Worm (Caenorhabditis elegans) whole organism, midembryonic: ENCODE data around the gene pafo-1.

ENCODE experiments used
- flt-1 ChIP-seq: fragments of 200-800 bp; sonication (Bioruptor generic); IDR thresholded peaks from 2 replicates; pipeline ENCODE4 v1.3.6; 2022; ENCODE audit warnings: missing genetic modification characterization, missing compliant biosample characterization
- klf-2 ChIP-seq: fragments of 200-800 bp; sonication (Bioruptor generic); conservative IDR thresholded peaks from 2 replicates; pipeline ENCODE4 v1.3.6; 2022; ENCODE audit warnings: missing genetic modification reagents, missing genetic modification characterization, missing compliant biosample characterization
- med-1 ChIP-seq: sonication (generic microtip); optimal IDR thresholded peaks from 2 replicates; lab custom pipeline; 2017; ENCODE audit warnings: missing genetic modification characterization, mild to moderate bottlenecking, missing compliant biosample characterization, antibody characterized with exemption, missing genetic modification reagents; ENCODE audit not compliant: insufficient read depth
- ref-1 ChIP-seq: fragments of 200-800 bp; sonication (Bioruptor generic); conservative IDR thresholded peaks from 2 replicates; pipeline ENCODE4 v1.3.6; 2022; ENCODE audit warnings: missing genetic modification reagents, missing genetic modification characterization, missing compliant biosample characterization

- no peak for TF ChIP-seq flt-1 (GFP tag; lab: Robert Waterston, UW)
- no peak for TF ChIP-seq med-1 (GFP tag; lab: Kevin White, UChicago)
- TF ChIP-seq klf-2 (GFP tag; lab: Robert Waterston, UW): no peak
- no peak for TF ChIP-seq ref-1 (GFP tag; lab: Robert Waterston, UW)
Observed at ce11 chrV:11531831-11532534, 10.5 kb downstream of the pafo-1 start.
